Worm (Caenorhabditis elegans): ENCODE measurements around the gene cup-14.

Gene cup-14

DNA sequence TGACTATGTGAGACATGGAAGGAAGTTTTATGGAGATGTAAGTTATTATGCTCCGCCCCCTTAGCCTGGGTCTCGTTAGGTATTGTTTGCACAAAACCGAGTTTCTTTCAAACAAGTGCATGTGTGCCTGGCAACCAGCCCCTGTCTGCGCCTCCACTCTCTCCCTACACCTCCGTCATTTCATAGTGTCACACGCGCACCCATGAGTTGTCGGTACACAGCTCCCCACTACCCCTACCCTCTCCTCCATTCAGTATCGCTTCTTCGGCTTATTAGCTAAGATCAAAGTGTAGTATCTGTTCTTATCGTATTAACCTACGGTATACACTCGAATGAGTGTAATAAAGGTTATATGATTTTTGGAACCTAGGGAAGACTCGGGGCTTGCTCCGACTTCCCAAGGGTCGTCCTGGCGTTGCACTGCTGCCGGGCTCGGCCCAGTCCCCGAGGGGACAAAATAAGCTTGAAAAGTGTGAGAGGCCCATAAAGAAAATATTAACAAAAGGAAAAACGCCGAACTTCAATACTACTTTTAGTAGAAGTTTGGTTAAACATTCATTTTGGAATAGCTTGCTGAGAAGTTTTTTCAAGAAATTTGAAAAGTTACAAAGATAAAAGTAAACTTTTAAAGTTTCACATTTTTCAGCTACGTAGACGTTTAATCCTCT is 19.4 kb downstream of the cup-14 start (continued):
- TF ChIP-seq ztf-18 (tag; optimal IDR thresholded peaks at IDR 0.05): peak; percentile 10
- peak; percentile 21; the same call in 1 of the 2 replicates for TF ChIP-seq nfya-2 (GFP tag; IDR thresholded peaks at IDR 0.05)
- peak in 1 of 2 experiments; percentile 6 for TF ChIP-seq let-607 (tag; optimal IDR thresholded peaks at IDR 0.05)
- peak; percentile 63 for TF ChIP-seq tbp1 (GFP tag; optimal IDR thresholded peaks at IDR 0.05)
- peak; percentile 65 for TF ChIP-seq B0336.3 (GFP tag; IDR thresholded peaks at IDR 0.05)
- peak; percentile 27 for TF ChIP-seq snpc-3.4 (tag; optimal IDR thresholded peaks at IDR 0.05)
- 0 out of 2 replicates have a peak, but pooled peaks have one; percentile 47 for TF ChIP-seq hmg-20 (GFP tag; IDR thresholded peaks at IDR 0.05)
- TF ChIP-seq attf-6 (GFP tag; IDR thresholded peaks at IDR 0.05): peak; percentile 94
- peak; percentile 84 for TF ChIP-seq hmg-1.2 (GFP tag; IDR thresholded peaks at IDR 0.05)
- peak; percentile 13 for TF ChIP-seq snpc-1.3 (tag; optimal IDR thresholded peaks at IDR 0.05; ENCODE audit: insufficient read depth)
- TF ChIP-seq D2030.7 (GFP tag; IDR thresholded peaks at IDR 0.05): peak; percentile 84
- peak; percentile 25 for TF ChIP-seq xnd-1 (tag; optimal IDR thresholded peaks at IDR 0.05)
- TF ChIP-seq zfh-2 (GFP tag; conservative IDR thresholded peaks at IDR 0.05): peak; percentile 59
- TF ChIP-seq ceh-100 (GFP tag; IDR thresholded peaks at IDR 0.05): peak; percentile 60; the same call in 1 of the 2 replicates
- TF ChIP-seq him-1 (tag; optimal IDR thresholded peaks at IDR 0.05): peak; percentile 58

DNA sequence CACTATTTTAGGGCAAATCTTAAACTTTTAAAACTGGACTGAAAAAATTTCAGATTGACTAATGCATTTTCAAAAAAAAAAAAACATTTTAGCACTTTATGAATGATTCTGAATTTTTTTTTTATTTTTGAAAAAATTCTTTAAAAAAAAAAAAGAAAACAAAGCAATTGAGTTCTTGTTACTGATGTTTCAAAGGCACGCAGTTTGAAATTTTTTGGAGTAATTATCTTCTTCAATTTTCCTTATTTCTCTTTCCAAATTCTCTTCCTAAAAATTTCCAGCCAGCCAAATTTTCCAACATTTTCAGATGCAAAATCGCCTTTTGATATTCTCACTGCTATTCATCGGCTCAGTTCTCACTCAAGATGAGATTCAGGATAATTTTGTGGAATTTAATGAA is 20.0 kb downstream of the cup-14 start, which contains the start of gene F08G2.8:
F08G2.8 (plus strand) TSS at position 301 of the 400 bp plus-strand sequence.
- TF ChIP-seq ztf-6 (GFP tag; IDR thresholded peaks at IDR 0.05) (no peak), nhr-120 (GFP tag; IDR thresholded peaks at IDR 0.05) (no peak), zfh-2 (GFP tag; conservative IDR thresholded peaks at IDR 0.05) (no peak), hsf-1 (GFP tag; IDR thresholded peaks at IDR 0.05) (no peak), akir-1 (GFP tag; optimal IDR thresholded peaks at IDR 0.05) (no peak), let-607 (tag; optimal IDR thresholded peaks at IDR 0.05) (no peak), gei-17 (GFP tag; optimal IDR thresholded peaks at IDR 0.05) (no peak), mxl-1 (tag; optimal IDR thresholded peaks at IDR 0.05) (no peak)

DNA sequence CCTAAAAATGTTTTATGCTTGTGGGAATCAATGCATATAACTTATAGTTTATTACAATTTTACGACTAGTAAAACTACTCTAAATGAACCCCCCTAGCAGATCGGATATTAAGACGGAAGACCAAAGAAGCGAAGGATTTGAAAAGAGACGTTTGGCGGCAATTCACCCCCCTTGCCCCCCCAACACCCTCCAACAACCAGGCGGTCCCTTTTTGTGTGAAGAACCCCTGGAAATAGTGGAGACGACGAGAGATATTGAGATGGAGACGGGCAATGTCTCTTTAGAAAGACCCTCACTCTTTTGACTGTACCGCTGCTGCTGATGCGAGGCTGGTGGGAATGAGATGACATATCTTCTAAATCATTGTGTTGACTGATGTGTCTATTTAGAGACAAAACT is 24.7 kb downstream of the cup-14 start:
- TF ChIP-seq F39B2.1 (GFP tag; IDR thresholded peaks at IDR 0.05) (no peak), zfh-2 (GFP tag; conservative IDR thresholded peaks at IDR 0.05) (no peak), him-1 (tag; optimal IDR thresholded peaks at IDR 0.05) (no peak), F37B4.10 (GFP tag; IDR thresholded peaks at IDR 0.05) (no peak), ztf-18 (tag; optimal IDR thresholded peaks at IDR 0.05) (no peak), pbrm-1 (GFP tag; IDR thresholded peaks at IDR 0.05) (no peak), Y53F4B.3 (GFP tag; IDR thresholded peaks at IDR 0.05) (no peak), nfya-2 (GFP tag; IDR thresholded peaks at IDR 0.05) (no peak), B0261.1 (tag; optimal IDR thresholded peaks at IDR 0.05) (no peak), C17E4.6 (GFP tag; IDR thresholded peaks at IDR 0.05) (no peak), madf-3 (GFP tag; IDR thresholded peaks at IDR 0.05) (no peak), ztf-3 (GFP tag; optimal IDR thresholded peaks at IDR 0.05) (no peak), ceh-79 (tag; optimal IDR thresholded peaks at IDR 0.05) (no peak), dpff-1 (tag; optimal IDR thresholded peaks at IDR 0.05) (no peak), madf-8 (GFP tag; conservative IDR thresholded peaks at IDR 0.05) (no peak), aptf-2 (GFP tag; conservative IDR thresholded peaks at IDR 0.05) (no peak), lin-54 (GFP tag; optimal IDR thresholded peaks at IDR 0.05) (no peak), ztf-6 (GFP tag; IDR thresholded peaks at IDR 0.05) (no peak)
